Worm (Caenorhabditis elegans) whole organism, dauer: ENCODE results near the gene vnut-1.

Source experiments
- unc-62 ChIP-seq: sonication (generic microtip); optimal IDR thresholded peaks from 2 replicates; lab custom pipeline; 2017; ENCODE audit warnings: missing biosample characterization, missing genetic modification reagents, missing genetic modification characterization

The vnut-1 gene

DNA sequence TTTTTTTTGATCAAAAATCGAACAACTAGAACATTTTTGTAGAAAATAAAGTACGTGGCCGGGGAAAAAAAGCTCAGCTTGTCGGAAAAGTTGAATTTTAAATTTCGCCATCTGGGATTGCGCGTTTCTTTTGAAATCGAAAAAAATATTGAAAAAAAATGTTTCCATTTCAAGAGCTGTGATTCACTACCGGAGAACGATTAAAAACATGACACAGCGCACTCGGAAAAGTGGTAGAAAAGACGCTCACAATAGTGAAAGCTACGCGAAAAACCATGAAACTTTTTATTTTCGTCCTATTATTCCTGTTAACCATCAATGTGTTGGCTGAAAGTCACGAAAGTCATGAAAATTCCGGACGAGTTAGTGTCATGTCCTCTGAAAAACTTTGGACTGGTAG, 48.1 kb downstream of the vnut-1 start, which contains the start of the genes clec-147 and C04H5.7:
Gene clec-147 (minus strand): TSS at position 101 of the 400 bp plus-strand sequence.
Gene C04H5.7 (plus strand): TSS at position 219 of the 400 bp plus-strand sequence.
- TF ChIP-seq unc-62 (GFP tag; lab: Kevin White, UChicago) = no peak

DNA sequence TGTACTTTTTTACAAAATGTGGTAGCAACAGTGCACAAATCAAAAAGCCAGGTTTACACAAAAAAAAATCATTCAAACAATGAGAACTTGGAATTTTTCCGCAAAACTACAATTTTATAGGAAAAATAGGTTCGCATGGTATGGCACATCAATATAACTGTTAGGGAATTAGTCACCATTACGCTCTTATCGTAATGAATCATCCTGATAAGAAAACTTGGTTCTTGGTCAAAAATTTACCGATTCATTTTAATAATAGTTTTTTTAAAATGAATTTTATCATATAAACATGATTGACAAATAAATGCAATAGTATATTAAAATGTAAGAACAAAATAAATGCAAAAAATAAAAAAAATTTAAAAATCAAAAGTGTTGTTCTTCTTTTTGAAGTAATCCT, 50.9 kb downstream of the vnut-1 start:
- no peak for TF ChIP-seq unc-62 (GFP tag; lab: Kevin White, UChicago)
